Worm (Caenorhabditis elegans) whole organism, L2 larva: ENCODE measurements around the gene exl-1.
A peak's percentile ranks its signal among the peaks of the same experiment; 100 is the strongest.

Source experiments
- C34F6.9 ChIP-seq: fragments of 150-350 bp; optimal IDR thresholded peaks from 2 replicates; lab custom pipeline; 2014; ENCODE audit warnings: missing biosample characterization, missing genetic modification characterization
- F13H6.1 ChIP-seq: sonication (generic microtip); optimal IDR thresholded peaks from 2 replicates; lab custom pipeline; 2016; ENCODE audit warnings: missing genetic modification characterization, missing compliant biosample characterization
- R02D3.7 ChIP-seq: fragments of 150-350 bp; optimal IDR thresholded peaks from 2 replicates; lab custom pipeline; 2014; ENCODE audit warnings: missing biosample characterization, missing genetic modification characterization
- Y55F3AM.14 ChIP-seq: fragments of 200-800 bp; sonication (Bioruptor generic); optimal IDR thresholded peaks from 2 replicates; lab custom pipeline; 2018; ENCODE audit warnings: mild to moderate bottlenecking, missing genetic modification characterization, missing compliant biosample characterization
- ZK546.5 ChIP-seq: sonication (generic microtip); optimal IDR thresholded peaks from 2 replicates; lab custom pipeline; 2017; ENCODE audit warnings: missing biosample characterization, missing genetic modification characterization
- alr-1 ChIP-seq: fragments of 150-350 bp; optimal IDR thresholded peaks from 2 replicates; lab custom pipeline; 2014; ENCODE audit warnings: missing biosample characterization, missing genetic modification characterization
- aly-2 ChIP-seq: fragments of 150-350 bp; optimal IDR thresholded peaks from 2 replicates; lab custom pipeline; 2014; ENCODE audit warnings: missing biosample characterization, missing genetic modification characterization
- ama-1 ChIP-seq: fragments of 150-350 bp; optimal IDR thresholded peaks from 2 replicates; lab custom pipeline; 2018; ENCODE audit warnings: inconsistent platforms
- blmp-1 ChIP-seq: sonication (generic microtip); optimal IDR thresholded peaks from 2 replicates; lab custom pipeline; 2017; ENCODE audit warnings: missing genetic modification characterization, mild to moderate bottlenecking, missing compliant biosample characterization, antibody characterized with exemption, moderate library complexity; ENCODE audit not compliant: insufficient read depth
- ceh-16 ChIP-seq: fragments of 150-350 bp; optimal IDR thresholded peaks from 2 replicates; lab custom pipeline; 2014; ENCODE audit warnings: missing biosample characterization, missing genetic modification characterization
- ceh-82 ChIP-seq: fragments of 150-350 bp; optimal IDR thresholded peaks from 2 replicates; lab custom pipeline; 2014; ENCODE audit warnings: missing biosample characterization, missing genetic modification characterization
- crh-2 ChIP-seq: sonication (generic microtip); optimal IDR thresholded peaks from 2 replicates; lab custom pipeline; 2017; ENCODE audit warnings: missing biosample characterization, missing genetic modification characterization
- dmd-4 ChIP-seq: sonication (generic microtip); optimal IDR thresholded peaks from 2 replicates; lab custom pipeline; 2017; ENCODE audit warnings: missing biosample characterization, missing genetic modification characterization
- egl-27 ChIP-seq: sonication (generic microtip); optimal IDR thresholded peaks from 3 replicates; lab custom pipeline; 2017; ENCODE audit warnings: missing biosample characterization, missing genetic modification reagents, missing genetic modification characterization
- elt-1 ChIP-seq: fragments of 150-350 bp; optimal IDR thresholded peaks from 2 replicates; lab custom pipeline; 2014; ENCODE audit warnings: missing biosample characterization, missing genetic modification characterization
- elt-3 ChIP-seq: sonication (generic microtip); optimal IDR thresholded peaks from 2 replicates; lab custom pipeline; 2017; ENCODE audit warnings: missing biosample characterization, missing genetic modification characterization
- fos-1 ChIP-seq: fragments of 150-350 bp; optimal IDR thresholded peaks from 2 replicates; lab custom pipeline; 2014; ENCODE audit warnings: missing biosample characterization, missing genetic modification characterization
- gmeb-1 ChIP-seq: fragments of 150-350 bp; optimal IDR thresholded peaks from 2 replicates; lab custom pipeline; 2014; ENCODE audit warnings: missing biosample characterization, missing genetic modification characterization
- lin-11 ChIP-seq: fragments of 150-350 bp; sonication (generic microtip); optimal IDR thresholded peaks from 2 replicates; lab custom pipeline; 2014; ENCODE audit warnings: missing biosample characterization, missing genetic modification characterization, inconsistent platforms, mixed read lengths
- lin-13 ChIP-seq: fragments of 150-350 bp; optimal IDR thresholded peaks from 2 replicates; lab custom pipeline; 2014; ENCODE audit warnings: missing biosample characterization, missing genetic modification reagents, missing genetic modification characterization
- lin-39 ChIP-seq: fragments of 150-350 bp; optimal IDR thresholded peaks from 2 replicates; lab custom pipeline; 2014; ENCODE audit warnings: missing biosample characterization, missing genetic modification reagents, missing genetic modification characterization
- lsy-2 ChIP-seq, 2 experiments: fragments of 150-350 bp in 1 of 2; sonication (generic microtip) in 1 of 2; optimal IDR thresholded peaks; 2 replicates each; lab custom pipeline; 2014 to 2017; ENCODE audit warnings: missing biosample characterization in 2 of 2, missing genetic modification characterization in 2 of 2
- mab-5 ChIP-seq: fragments of 150-350 bp; optimal IDR thresholded peaks from 2 replicates; lab custom pipeline; 2014; ENCODE audit warnings: missing biosample characterization, missing genetic modification characterization
- mbf-1 ChIP-seq: sonication (generic microtip); optimal IDR thresholded peaks from 2 replicates; lab custom pipeline; 2017; ENCODE audit warnings: missing biosample characterization, missing genetic modification characterization
- mdl-1 ChIP-seq, 2 experiments: fragments of 150-350 bp in 1 of 2; sonication (generic microtip) in 1 of 2; optimal IDR thresholded peaks; 2 replicates each; lab custom pipeline; 2017; ENCODE audit warnings: missing biosample characterization in 2 of 2, missing genetic modification characterization in 2 of 2
- nhr-10 ChIP-seq: sonication (generic microtip); optimal IDR thresholded peaks from 2 replicates; lab custom pipeline; 2017; ENCODE audit warnings: missing biosample characterization, missing genetic modification characterization
- nhr-11 ChIP-seq: fragments of 150-350 bp; optimal IDR thresholded peaks from 2 replicates; lab custom pipeline; 2014; ENCODE audit warnings: missing biosample characterization, missing genetic modification characterization
- nhr-12 ChIP-seq: fragments of 150-350 bp; optimal IDR thresholded peaks from 2 replicates; lab custom pipeline; 2014; ENCODE audit warnings: missing biosample characterization, missing genetic modification characterization
- nhr-129 ChIP-seq: fragments of 150-350 bp; optimal IDR thresholded peaks from 2 replicates; lab custom pipeline; 2014; ENCODE audit warnings: missing biosample characterization, missing genetic modification characterization
- nhr-21 ChIP-seq: fragments of 150-350 bp; optimal IDR thresholded peaks from 2 replicates; lab custom pipeline; 2014; ENCODE audit warnings: missing biosample characterization, missing genetic modification characterization
- nhr-23 ChIP-seq: fragments of 150-350 bp; optimal IDR thresholded peaks from 2 replicates; lab custom pipeline; 2014; ENCODE audit warnings: missing biosample characterization, missing genetic modification reagents, missing genetic modification characterization
- nhr-237 ChIP-seq: fragments of 150-350 bp; optimal IDR thresholded peaks from 2 replicates; lab custom pipeline; 2014; ENCODE audit warnings: missing biosample characterization, missing genetic modification characterization
- nhr-25 ChIP-seq: fragments of 150-350 bp; sonication (generic microtip); optimal IDR thresholded peaks from 3 replicates; lab custom pipeline; 2014; ENCODE audit warnings: missing biosample characterization, missing genetic modification characterization
- nhr-6 ChIP-seq: fragments of 150-350 bp; optimal IDR thresholded peaks from 2 replicates; lab custom pipeline; 2014; ENCODE audit warnings: missing biosample characterization, missing genetic modification characterization
- nhr-77 ChIP-seq: fragments of 150-350 bp; optimal IDR thresholded peaks from 2 replicates; lab custom pipeline; 2014; ENCODE audit warnings: missing biosample characterization, missing genetic modification characterization
- peb-1 ChIP-seq: fragments of 150-350 bp; optimal IDR thresholded peaks from 2 replicates; lab custom pipeline; 2014; ENCODE audit warnings: missing biosample characterization, missing genetic modification characterization
- sem-4 ChIP-seq: fragments of 150-350 bp; optimal IDR thresholded peaks from 2 replicates; lab custom pipeline; 2014; ENCODE audit warnings: missing biosample characterization, missing genetic modification reagents, missing genetic modification characterization
- skn-1 ChIP-seq: sonication (generic microtip); optimal IDR thresholded peaks from 2 replicates; lab custom pipeline; 2017; ENCODE audit warnings: missing biosample characterization, missing genetic modification characterization
- sma-3 ChIP-seq: sonication (generic microtip); optimal IDR thresholded peaks from 2 replicates; lab custom pipeline; 2016; ENCODE audit warnings: missing genetic modification reagents, missing genetic modification characterization, missing compliant biosample characterization
- sma-9 ChIP-seq, 2 experiments: fragments of 150-350 bp in 1 of 2; sonication (generic microtip) in 1 of 2; optimal IDR thresholded peaks; 2 replicates each; lab custom pipeline; 2014 to 2016; ENCODE audit warnings: missing genetic modification characterization in 2 of 2, mild to moderate bottlenecking in 1 of 2, missing biosample characterization in 1 of 2, missing compliant biosample characterization in 1 of 2, missing genetic modification reagents in 1 of 2, moderate library complexity in 1 of 2
- snpc-4 ChIP-seq: fragments of 150-350 bp; optimal IDR thresholded peaks from 2 replicates; lab custom pipeline; 2014; ENCODE audit warnings: missing biosample characterization, missing genetic modification characterization
- unc-39 ChIP-seq: fragments of 150-350 bp; optimal IDR thresholded peaks from 2 replicates; lab custom pipeline; 2014; ENCODE audit warnings: missing biosample characterization, missing genetic modification characterization
- unc-55 ChIP-seq: fragments of 150-350 bp; sonication (generic microtip); optimal IDR thresholded peaks from 3 replicates; lab custom pipeline; 2014; ENCODE audit warnings: missing biosample characterization, missing genetic modification reagents, missing genetic modification characterization
- unc-62 ChIP-seq: fragments of 150-350 bp; optimal IDR thresholded peaks from 2 replicates; lab custom pipeline; 2014; ENCODE audit warnings: missing biosample characterization, missing genetic modification reagents, missing genetic modification characterization
- zag-1 ChIP-seq: fragments of 150-350 bp; optimal IDR thresholded peaks from 2 replicates; lab custom pipeline; 2014; ENCODE audit warnings: missing biosample characterization, missing genetic modification characterization
- ztf-1 ChIP-seq: fragments of 200-800 bp; sonication (Bioruptor generic); conservative IDR thresholded peaks from 2 replicates; pipeline ENCODE4 v1.3.6; 2022; ENCODE audit warnings: missing genetic modification characterization, missing compliant biosample characterization
- ztf-11 ChIP-seq: sonication (generic microtip); optimal IDR thresholded peaks from 2 replicates; lab custom pipeline; 2017; ENCODE audit warnings: missing biosample characterization, missing genetic modification characterization
- ztf-4 ChIP-seq: fragments of 150-350 bp; optimal IDR thresholded peaks from 2 replicates; lab custom pipeline; 2014; ENCODE audit warnings: missing biosample characterization, missing genetic modification characterization

Gene exl-1

DNA sequence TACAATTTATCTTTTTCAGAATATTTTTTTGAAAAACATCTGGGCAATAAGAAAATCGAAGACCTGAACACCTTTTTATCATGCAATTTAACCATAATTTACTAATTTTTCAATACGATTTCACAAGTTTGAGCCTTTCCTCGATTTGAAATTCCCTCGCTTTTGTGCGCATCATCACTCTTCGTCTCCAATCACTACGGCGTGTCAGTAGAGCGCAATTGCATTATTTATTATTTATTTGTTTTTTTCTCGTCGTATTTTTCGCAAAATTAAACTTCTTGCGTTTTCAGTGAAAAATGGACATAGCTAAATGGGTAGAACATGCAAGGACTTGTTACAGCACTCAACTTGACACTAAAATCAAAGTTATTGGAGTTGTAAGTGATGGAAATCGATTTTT is 27.9 kb upstream of the exl-1 start, which contains the start of gene smg-8 (continued):
- TF ChIP-seq sem-4 (tag; lab: Kevin White, UChicago), result peak; percentile 50
- no peak for TF ChIP-seq mbf-1
- TF ChIP-seq nhr-21, result peak; percentile 57
- TF ChIP-seq C34F6.9 (tag; lab: Kevin White, UChicago), result peak; percentile 86
- TF ChIP-seq zag-1, result peak; percentile 47

DNA sequence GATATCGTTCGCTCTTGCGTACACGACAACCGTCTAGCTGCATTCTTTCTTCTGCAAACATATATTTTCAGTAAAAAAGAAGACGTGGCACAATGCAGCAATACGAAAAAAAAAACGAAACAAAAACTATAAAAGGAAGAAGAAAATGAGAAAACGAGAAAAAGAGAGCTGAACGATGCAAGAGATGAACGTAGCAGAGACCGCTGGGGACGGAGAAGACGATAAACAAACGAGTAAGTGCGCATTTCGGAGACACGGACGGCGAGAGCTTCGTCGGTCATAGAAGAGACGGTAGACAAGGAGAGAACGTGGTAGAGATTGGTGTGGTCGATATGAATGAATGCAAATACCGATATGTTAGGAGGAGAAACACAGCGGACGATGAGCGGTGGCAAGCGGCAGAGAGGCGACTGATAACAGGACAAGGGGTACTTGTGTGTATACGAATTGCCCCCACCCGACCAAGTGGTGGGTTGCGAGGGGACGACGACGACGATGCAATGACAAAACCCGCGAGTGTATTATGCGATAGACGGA is 24.7 kb upstream of the exl-1 start, which contains the start of gene K04B12.2:
TSS of gene K04B12.2 (minus strand) at position 51 of the 537 bp plus-strand sequence.
- no peak for TF ChIP-seq elt-1 (tag; lab: Kevin White, UChicago)
- peak; percentile 87 for TF ChIP-seq fos-1 (tag; lab: Kevin White, UChicago)
- no peak for TF ChIP-seq sem-4 (tag; lab: Kevin White, UChicago)
- TF ChIP-seq nhr-23 (tag; lab: Kevin White, UChicago), result no peak
- peak in 1 of 2 experiments; percentile 64 for TF ChIP-seq lsy-2 (tag; optimal IDR thresholded peaks at IDR 0.05; lab: Kevin White, UChicago)
- no peak for TF ChIP-seq unc-62 (GFP tag; lab: Kevin White, UChicago)
- no peak for TF ChIP-seq zag-1
- TF ChIP-seq nhr-10 (tag; lab: Kevin White, UChicago), result no peak
- no peak for TF ChIP-seq ZK546.5 (tag; lab: Kevin White, UChicago)
- TF ChIP-seq nhr-21, result peak; percentile 34
- TF ChIP-seq ztf-1 (GFP tag; lab: Robert Waterston, UW), result no peak
- no peak for TF ChIP-seq nhr-237 (tag; lab: Kevin White, UChicago)
- no peak for TF ChIP-seq nhr-12
- no peak for TF ChIP-seq dmd-4
- TF ChIP-seq snpc-4 (tag; lab: Kevin White, UChicago), result no peak
- peak; percentile 81 for TF ChIP-seq sma-9 (GFP tag; optimal IDR thresholded peaks at IDR 0.05; lab: Kevin White, UChicago)
- no peak for TF ChIP-seq sma-9 (tag; optimal IDR thresholded peaks at IDR 0.05; lab: Kevin White, UChicago)
- TF ChIP-seq crh-2 (tag; lab: Kevin White, UChicago), result peak; percentile 85
- TF ChIP-seq unc-55 (GFP tag; lab: Kevin White, UChicago), result peak; percentile 75
- peak; percentile 3 for TF ChIP-seq nhr-77
- no peak for TF ChIP-seq ztf-11 (tag; lab: Kevin White, UChicago)
- TF ChIP-seq peb-1, result no peak
- peak; percentile 19 for TF ChIP-seq lin-13 (GFP tag; lab: Kevin White, UChicago)
- TF ChIP-seq Y55F3AM.14 (GFP tag; lab: Kevin White, UChicago), result no peak
- TF ChIP-seq gmeb-1 (tag; lab: Kevin White, UChicago), result peak; percentile 71
- TF ChIP-seq nhr-25 (tag; lab: Kevin White, UChicago), result peak; percentile 49
- no peak for TF ChIP-seq mab-5 (tag; lab: Kevin White, UChicago)
- no peak for TF ChIP-seq alr-1 (tag; lab: Kevin White, UChicago)
- TF ChIP-seq sma-3 (GFP tag; lab: Kevin White, UChicago), result peak; percentile 65
- no peak for TF ChIP-seq skn-1 (tag; lab: Kevin White, UChicago)
- no peak for TF ChIP-seq lin-39 (tag; lab: Kevin White, UChicago)
- TF ChIP-seq elt-3 (tag; lab: Kevin White, UChicago), result no peak
- TF ChIP-seq ama-1, result no peak
- no peak for TF ChIP-seq ztf-4 (tag; lab: Kevin White, UChicago)
- peak; percentile 79 for TF ChIP-seq C34F6.9 (tag; lab: Kevin White, UChicago)
- TF ChIP-seq nhr-6 (tag; lab: Kevin White, UChicago), result no peak
- no peak for TF ChIP-seq nhr-11 (tag; lab: Kevin White, UChicago)
- TF ChIP-seq F13H6.1 (tag; lab: Kevin White, UChicago), result peak; percentile 80
- TF ChIP-seq ceh-16 (tag; lab: Kevin White, UChicago), result peak; percentile 15
- no peak for TF ChIP-seq aly-2
- peak; percentile 63 for TF ChIP-seq lin-11 (tag; lab: Kevin White, UChicago)
- TF ChIP-seq R02D3.7, result no peak
- no peak for TF ChIP-seq mbf-1
- no peak for TF ChIP-seq unc-39 (tag; lab: Kevin White, UChicago)
- TF ChIP-seq ceh-82 (tag; lab: Kevin White, UChicago), result no peak
- TF ChIP-seq blmp-1 (tag; lab: Kevin White, UChicago), result peak; percentile 10
- TF ChIP-seq mdl-1 (tag; optimal IDR thresholded peaks at IDR 0.05; lab: Kevin White, UChicago), result peak; percentile 20 to 35
- TF ChIP-seq egl-27 (tag; lab: Kevin White, UChicago), result peak; percentile 36
- peak; percentile 84 for TF ChIP-seq nhr-129 (tag; lab: Kevin White, UChicago)
